Worm (Caenorhabditis elegans): ENCODE measurements around the gene T01C1.4.

- TF ChIP-seq dao-5 (tag; optimal IDR thresholded peaks at IDR 0.05) (no peak), him-1 (tag; optimal IDR thresholded peaks at IDR 0.05) (no peak), W03F9.2 (tag; optimal IDR thresholded peaks at IDR 0.05) (no peak)
Observed at ce11 chrX:10763383-10763782, 46.5 kb upstream of the T01C1.4 start.
